Worm (Caenorhabditis elegans): ENCODE measurements around the gene C43D7.8.

DNA sequence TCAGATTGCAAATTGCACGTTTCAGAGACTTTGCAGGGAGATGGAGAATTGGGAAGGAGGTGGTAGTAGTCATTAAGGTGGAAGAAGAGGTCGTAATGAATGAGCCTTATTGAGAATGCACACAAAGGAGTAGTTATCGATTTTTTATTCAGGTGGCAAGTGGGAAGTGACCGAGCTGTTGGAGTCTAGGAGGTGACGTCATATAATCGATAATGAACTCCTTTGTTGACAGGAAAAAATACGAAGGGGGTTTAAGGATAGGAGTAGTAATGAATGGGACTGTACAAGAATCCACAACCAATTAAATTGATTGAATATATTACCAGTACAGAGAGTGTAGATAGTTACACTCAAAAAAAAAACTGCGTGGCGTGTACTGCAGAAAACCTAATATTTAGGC, 9.4 kb downstream of the C43D7.8 start, which contains the start of gene fbxb-62:
- TF ChIP-seq ceh-32 (tag; optimal IDR thresholded peaks at IDR 0.05; ENCODE audit: poor library complexity) (no peak), daf-12 (tag; optimal IDR thresholded peaks at IDR 0.05) (no peak), madf-5 (GFP tag; IDR thresholded peaks at IDR 0.05) (no peak), unc-39 (tag; optimal IDR thresholded peaks at IDR 0.05) (no peak), ceh-82 (tag; optimal IDR thresholded peaks at IDR 0.05) (no peak), hif-1 (tag; optimal IDR thresholded peaks at IDR 0.05) (no peak), fos-1 (tag; optimal IDR thresholded peaks at IDR 0.05) (no peak), egl-27 (tag; optimal IDR thresholded peaks at IDR 0.05) (no peak), lin-39 (tag; optimal IDR thresholded peaks at IDR 0.05) (no peak), snpc-4 (tag; optimal IDR thresholded peaks at IDR 0.05) (no peak), jun-1 (tag; optimal IDR thresholded peaks at IDR 0.05) (no peak), F44E2.7 (GFP tag; IDR thresholded peaks at IDR 0.05) (no peak)

All from whole organism, L4 larva.